Fruit fly (Drosophila melanogaster) whole organism, larva: ENCODE data around the gene CG32266.

ENCODE experiments used
- noc ChIP-seq: fragments of 200-800 bp; sonication (Bioruptor generic); optimal IDR thresholded peaks from 3 replicates; lab custom pipeline; 2019; ENCODE audit warnings: missing biosample characterization, mild to moderate bottlenecking, missing genetic modification characterization, moderate library complexity

CG32266 gene

DNA sequence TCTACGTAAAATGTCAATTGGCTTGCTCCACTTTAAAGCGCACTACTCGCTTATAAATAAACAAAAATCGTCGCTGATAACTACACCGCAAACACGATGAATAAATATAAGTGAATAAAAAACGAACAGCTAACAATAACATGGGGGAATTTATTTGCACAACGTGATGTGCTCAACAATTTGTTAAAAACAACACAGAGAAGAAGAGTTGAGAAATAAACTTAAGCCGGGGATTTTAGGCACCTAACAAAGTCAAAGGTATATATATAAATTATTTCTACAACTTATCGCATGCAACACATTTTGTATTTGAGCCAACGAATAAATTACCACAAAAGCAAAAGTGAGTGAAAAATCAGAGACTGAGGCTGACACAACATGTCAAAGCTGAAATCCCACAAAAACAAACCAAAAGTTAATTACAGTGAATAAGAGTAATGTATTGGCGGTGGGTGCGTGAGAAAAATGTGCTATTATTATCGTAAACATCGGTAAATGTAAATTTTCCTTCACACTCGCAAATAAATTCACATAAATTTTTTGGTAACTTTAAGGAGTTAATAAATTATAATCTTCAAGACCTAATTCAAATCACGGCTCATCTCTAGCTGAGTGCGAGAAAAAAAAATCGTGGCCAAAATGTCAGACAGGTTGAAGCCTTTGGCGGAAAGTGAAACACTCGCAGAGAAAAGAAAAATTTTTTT lies 18.2 kb upstream of the CG32266 start:
- TF ChIP-seq noc (tag; lab: Kevin White, UChicago): no peak

DNA sequence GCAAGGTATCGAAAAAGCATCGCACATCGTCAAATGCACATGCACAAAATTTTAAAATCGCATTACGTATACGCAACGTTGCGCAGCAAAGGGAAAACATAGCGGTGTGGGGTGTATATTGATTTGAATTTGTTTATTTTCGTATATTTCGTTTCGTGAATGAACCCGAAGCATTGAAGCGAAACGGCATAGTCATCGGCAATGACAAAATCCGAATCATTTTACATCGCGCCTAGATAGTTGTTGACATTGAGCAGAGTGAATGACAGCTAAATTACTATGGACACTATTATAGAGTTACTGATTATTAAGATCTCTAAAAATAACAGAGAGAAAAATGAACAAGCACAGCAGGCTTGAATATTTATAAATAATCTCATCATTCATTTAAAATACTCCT lies 17.3 kb upstream of the CG32266 start:
- no peak for TF ChIP-seq noc (tag; lab: Kevin White, UChicago)

DNA sequence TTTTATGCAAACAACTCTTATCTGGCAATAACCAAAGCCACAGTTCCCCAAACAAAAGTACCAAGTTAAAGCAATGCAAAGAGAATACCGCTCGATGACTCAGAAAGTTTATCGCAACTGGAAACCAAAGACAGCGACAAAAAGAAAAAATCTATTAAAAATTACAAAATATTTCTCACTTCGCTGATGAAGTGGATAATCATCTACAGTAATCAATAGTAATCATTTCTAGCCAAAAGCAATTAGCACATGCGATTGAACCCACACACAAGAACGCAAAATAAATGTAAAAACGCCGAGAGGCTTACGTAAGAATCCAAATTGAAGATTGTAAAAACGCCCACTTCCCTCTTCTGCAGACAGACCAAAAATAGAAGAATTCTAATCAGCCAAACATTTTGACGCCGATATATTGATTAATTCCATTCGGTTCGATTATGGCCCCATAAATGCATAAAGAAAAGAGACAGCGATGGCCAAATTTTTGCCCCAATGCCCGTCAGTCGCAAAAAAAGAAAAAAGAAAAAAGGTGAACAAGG lies 14.0 kb upstream of the CG32266 start:
- no peak for TF ChIP-seq noc (tag; lab: Kevin White, UChicago)

DNA sequence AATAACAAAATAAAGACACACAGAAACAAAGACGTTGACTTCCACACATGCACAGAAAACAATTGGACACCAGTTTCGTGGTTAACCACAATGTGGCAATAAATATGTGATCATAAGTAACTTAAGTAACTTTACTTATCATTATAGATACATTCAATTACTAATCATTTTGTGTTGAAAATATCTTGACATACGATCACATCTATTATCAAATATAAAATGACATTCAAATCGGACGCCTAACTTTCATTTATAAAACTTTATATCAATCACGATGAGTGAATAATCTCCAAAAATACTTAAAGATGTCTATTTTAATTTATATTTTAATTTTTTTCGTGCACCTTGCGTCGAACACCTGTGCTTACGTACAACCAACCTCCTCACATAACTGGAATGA lies 12.1 kb upstream of the CG32266 start:
- TF ChIP-seq noc (tag; lab: Kevin White, UChicago): peak; percentile 40

DNA sequence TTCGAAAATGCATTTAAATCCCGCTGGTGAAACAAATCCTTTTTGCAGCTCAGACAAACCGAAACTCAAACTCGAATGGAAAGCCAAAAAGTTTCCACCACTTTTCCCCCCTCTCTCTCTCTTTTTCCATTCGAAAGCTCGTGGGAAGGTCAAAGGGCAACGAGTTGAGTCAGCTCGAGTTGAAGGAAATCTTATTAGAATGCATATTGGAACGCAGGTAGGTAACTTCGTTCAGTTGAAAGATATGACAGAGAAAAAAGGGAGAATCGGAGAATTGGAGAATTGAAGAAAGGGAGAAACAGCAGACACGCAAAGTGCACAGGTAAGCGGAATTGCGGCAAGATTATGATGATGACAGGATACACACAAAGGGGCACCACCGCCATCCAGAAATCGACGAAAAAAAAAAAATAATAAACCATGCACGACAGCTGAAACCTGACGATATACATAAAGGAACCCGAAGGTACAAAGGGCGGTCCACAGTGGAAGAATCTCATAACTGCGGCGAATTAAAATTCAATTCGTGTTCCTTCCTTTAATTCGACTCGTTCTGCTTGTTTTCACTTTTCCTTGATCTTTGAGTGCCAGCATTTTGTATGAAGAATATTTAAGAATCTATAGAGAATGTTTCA lies 7.9 kb upstream of the CG32266 start:
- no peak for TF ChIP-seq noc (tag; lab: Kevin White, UChicago)

DNA sequence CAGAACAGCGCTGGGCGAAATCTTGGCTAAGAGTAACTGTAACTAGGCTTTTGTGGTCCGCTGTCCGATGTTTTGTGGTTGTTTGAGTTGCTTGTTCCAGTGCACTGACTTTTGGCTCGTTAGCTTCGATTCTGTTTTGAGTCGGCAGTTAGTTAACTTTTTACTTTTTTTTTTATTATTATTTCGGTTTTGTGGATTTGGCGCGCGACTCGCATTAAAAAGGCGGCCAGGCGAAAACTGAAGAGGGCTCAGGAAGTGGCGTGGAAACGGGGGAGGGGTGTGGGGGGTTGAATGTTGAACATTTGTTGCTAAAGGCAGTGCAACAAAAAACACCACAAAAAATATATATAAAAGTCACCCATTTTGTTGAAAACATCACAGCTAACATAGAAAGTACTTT lies 7.2 kb upstream of the CG32266 start:
- TF ChIP-seq noc (tag; lab: Kevin White, UChicago): no peak

DNA sequence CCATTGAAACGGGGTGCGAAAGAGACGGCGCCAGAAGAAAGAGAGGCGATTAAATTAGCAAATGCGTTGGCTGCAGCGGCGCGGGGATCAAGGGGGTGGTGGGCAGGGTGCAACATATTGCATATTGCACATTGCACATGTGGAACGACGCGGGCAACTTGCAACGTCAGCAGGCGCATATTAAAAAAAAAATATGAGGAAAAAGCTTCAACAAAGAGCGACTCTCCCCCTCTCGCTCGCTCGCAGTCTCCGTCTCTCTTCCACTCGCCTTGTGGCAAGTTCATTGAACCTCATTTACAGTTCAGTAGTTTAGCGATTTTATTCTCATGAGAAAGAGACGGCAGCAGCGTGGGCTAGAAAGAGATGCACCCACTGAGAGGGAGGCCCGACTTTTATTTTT lies 6.6 kb upstream of the CG32266 start:
- no peak for TF ChIP-seq noc (tag; lab: Kevin White, UChicago)

DNA sequence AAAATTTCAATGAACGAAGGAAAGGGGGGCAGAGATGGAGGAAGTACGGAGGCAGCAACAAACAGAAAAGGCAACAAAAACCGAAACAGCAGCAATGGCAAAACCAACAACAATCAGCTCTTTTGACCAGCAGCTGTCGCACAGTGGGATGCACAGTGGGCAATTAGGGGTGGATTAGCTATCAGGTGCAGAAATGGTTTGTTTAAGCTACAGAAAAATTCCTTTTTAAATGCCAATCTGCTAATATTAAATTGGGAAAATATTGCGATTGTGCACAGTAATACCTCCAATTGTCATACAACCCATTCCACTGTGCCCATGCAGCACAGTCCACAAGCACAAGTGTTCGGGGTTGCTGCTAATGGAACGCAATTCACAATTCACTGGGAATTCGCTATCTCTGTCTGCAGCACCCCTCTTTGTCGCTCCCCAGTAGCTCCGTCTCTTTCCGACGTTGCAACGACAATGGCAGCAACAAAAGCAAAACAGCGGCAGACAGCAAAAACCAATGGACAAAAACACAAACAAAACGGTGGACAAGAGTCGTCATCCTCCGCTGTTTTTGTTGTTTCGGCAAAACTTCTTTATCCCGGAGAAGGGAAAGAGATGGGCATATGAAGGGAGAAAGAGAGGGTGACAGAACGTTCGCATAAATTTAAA lies 5.5 kb upstream of the CG32266 start:
- TF ChIP-seq noc (tag; lab: Kevin White, UChicago): peak; percentile 33

DNA sequence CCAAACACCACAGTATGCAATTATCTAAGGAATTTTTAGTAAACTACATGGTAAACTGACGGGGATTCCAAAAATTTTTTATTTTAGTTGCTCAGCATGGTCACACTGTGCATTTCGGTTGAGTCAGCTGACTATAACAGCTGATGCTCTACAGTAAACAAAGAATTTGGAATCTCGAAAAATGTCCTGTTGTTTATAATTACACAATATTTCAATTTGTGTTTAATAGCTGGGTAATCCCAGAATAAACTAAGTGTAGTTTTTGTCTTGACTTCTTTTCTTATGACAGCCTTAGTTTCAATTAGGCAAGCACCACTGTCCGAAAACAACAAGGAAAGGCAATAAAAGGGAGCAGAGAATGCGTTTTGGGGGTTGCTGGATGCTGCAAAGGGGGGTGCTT lies 4.9 kb upstream of the CG32266 start:
- TF ChIP-seq noc (tag; lab: Kevin White, UChicago): no peak

DNA sequence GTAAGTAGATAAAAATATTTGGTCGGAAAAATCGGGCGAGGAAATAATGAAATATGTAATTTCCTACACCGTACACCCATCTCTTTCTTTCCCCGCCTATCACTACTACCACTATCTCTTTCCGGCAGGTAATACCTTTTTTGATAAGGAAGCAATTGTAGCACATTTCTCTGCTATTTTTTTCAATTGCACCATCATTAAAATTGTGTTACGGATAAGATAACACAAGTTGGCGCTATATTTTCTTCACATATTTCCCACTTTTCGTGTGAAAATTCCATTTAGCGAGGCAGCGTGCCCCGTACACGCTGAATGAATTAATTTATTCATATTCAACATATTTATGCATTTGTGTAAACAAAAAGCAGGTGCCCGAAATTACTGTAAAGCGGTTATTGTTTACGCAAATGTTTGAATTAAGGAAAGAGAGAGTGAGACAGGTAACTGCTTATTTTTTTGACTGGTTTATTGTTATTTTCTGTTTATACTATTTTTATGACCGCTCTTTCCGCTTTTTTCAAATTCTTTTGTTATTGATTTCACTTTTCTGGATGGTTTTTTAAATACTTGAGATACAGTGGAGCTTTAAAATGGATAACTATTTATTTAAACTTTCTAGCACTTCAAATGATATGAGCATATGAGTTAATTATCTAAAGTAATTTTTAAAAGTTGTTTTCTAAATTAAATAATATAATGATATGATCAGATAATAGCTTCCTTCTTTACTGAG lies 4.1 kb upstream of the CG32266 start:
- TF ChIP-seq noc (tag; lab: Kevin White, UChicago): peak; percentile 19

DNA sequence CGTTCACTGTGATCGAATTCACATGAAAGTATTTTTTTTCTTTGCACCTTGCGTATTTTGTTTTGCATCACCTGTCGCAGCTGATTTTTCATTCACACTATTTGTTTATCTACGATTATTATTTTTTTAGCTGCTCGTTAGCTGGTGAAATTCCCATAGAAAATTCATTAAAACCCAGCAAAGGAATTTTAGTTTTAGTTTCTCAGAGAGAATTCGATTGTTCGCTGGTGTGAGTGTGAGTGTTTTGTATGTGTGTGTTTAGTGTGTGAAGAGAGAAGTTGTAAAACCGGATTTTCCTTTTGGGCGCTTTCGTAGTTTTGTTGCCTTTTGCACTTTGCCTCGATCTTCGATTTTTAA lies 3.5 kb upstream of the CG32266 start:
- no peak for TF ChIP-seq noc (tag; lab: Kevin White, UChicago)

DNA sequence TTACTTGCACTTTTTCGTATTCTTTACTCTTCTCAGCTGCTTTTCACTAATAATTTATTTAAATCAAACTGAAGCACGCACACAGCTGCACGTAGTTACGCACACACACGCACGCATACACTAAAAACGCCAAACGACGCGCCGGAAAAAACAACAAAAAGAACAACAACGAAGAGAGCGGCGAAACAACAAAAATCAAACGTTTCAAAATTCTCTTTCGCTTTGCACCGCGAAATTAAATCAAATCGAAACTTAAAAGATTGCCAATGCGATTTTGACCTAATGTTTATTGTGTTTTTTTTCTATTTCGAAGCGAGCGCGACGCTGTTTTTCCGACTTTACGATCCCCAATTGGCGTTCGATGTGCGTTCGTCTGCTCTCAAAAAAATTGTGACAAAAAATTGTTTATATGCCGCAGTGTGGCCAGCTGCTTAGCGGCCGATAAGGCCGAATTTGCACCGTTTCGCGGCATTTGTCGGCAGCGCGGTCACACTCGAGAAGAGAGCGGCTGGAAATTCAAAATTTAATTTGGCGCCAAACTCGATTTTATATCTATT lies 2.9 kb upstream of the CG32266 start:
- peak; percentile 1 for TF ChIP-seq noc (tag; lab: Kevin White, UChicago)

DNA sequence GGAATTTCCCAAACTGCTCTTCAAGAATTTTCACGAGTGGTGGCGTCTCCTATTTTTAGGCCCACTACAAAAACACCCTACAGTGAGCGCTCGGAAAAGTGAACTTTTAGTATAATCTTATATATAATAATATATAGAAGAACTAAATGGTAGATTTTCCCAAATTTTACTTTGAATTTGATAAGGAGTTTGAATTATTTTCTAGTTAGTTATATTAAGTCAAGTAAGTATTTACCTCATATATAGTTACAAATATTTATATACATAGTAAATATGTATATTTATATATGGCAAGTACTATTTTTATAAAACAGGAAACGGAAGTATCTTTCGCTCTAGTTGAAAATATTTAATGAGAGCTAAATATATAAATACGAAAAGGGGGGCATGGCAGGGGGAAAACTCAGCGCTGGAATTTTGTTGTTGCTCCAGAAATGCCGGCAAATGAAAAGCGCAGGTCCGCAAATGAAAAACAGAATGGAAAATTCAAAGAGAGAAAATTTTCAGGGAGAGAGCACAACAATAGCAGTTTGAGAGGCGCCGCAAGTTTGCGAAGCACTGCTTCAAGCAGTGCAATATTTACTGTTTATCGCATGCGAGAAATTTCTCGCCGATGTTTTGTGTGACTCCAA lies 1.7 kb upstream of the CG32266 start:
- TF ChIP-seq noc (tag; lab: Kevin White, UChicago): no peak

DNA sequence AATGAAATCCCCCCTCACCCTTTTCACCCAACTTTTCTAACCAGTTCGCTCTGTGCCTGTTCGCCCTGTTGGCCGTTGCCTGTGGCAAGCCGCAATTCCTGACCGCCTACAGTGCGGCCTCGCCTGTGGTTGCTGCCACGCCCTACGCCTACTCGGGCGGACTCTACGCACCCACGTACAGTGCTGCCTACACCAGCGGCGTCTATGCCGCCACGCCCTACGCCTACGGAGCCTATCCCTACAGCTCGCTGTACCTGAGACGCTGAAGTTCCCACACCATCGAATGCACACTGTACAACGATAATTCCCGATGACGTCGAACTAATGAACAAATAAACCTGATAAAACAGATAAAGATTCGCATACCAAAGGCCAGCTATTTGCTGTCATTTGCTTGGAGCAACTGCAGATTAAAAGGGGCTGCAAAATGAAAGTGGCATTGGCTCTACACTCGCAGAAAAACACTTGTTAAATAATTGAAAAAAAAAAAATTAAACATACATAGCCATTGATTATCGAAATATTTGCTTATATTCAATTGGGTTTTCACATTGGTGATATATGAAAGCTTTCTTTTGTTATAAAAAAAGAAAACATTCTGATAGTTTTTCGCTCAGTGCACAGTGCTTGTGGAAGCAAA lies 559 bp downstream of the CG32266 start:
- no peak for TF ChIP-seq noc (tag; lab: Kevin White, UChicago)

DNA sequence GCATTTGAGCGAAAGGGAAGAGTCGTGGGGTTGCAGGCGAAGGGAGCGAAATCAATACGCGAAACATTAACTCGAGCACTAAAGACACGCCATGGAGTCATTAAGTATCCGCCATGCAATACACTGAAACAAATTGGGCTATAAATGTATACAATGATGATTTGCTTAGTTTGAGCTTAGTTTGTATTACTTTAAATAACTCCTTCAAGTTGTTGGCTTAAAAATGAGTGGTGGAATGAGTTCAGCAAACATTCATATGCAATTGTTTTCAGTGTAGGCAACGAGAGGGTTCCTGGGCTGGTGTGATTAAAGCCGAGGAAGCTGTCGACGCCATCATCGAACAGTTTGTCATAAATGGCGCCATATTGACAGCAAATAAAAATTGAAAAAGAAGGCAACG lies 7.1 kb downstream of the CG32266 start:
- no peak for TF ChIP-seq noc (tag; lab: Kevin White, UChicago)
